Worm (Caenorhabditis elegans) whole organism, L4/young adult: Measurements from ENCODE around the gene Y39A1A.22.

ENCODE experiments used
- W03F9.2 ChIP-seq: fragments of 150-350 bp; optimal IDR thresholded peaks from 2 replicates; lab custom pipeline; 2014; ENCODE audit warnings: missing biosample characterization, missing genetic modification characterization
- dao-5 ChIP-seq: sonication (generic microtip); optimal IDR thresholded peaks from 2 replicates; lab custom pipeline; 2016; ENCODE audit warnings: missing genotype, missing genetic modification characterization, moderate library complexity, missing compliant biosample characterization
- him-1 ChIP-seq: sonication (generic microtip); optimal IDR thresholded peaks from 2 replicates; lab custom pipeline; 2016; ENCODE audit warnings: missing genotype, missing genetic modification reagents, missing genetic modification characterization, missing compliant biosample characterization

Y39A1A.22 gene

DNA sequence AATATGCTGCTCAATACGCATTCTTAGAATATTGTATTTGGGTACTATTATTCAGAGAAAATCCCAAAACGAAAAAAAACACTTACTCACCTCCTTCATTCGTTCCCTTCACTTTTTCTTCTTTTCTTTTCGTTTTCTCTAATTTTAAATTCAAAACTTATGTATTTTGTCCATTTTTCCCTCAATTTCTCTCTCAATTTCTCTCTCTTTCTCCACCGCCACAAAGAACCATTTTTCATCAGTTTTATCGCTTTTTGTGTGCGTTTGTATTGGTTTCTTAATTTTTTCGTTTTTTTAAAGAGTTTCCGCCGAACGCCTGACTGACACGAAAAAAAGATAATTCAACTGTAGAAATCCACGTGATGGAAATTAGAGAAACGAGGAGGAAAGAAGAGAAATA is 52.1 kb downstream of the Y39A1A.22 start, which contains the start of gene cnt-2:
Gene cnt-2, plus strand, starts transcription at position 301 of the 400 bp plus-strand sequence.
- no peak for TF ChIP-seq him-1 (tag; lab: Kevin White, UChicago)
- no peak for TF ChIP-seq dao-5
- no peak for TF ChIP-seq W03F9.2 (tag; lab: Kevin White, UChicago)

DNA sequence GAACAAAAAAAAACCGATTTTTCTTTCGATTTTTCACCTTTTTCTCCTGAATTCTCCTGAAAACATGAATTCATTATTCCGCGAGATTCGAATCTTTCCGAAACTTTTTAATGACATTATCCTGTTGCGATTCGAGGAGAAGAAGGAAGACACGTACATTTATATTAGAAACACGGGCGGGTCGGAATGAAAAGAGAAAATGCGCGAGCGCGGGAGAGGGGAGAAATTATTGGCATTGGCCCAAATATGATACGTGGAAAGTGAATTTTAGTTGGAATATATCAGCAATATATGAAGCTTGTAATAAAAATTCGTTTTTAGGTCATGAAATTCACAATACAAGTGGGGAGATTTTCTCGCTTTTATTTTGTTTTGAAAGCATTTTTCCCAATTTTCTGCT is 53.3 kb downstream of the Y39A1A.22 start:
- TF ChIP-seq W03F9.2 (tag; lab: Kevin White, UChicago): no peak

DNA sequence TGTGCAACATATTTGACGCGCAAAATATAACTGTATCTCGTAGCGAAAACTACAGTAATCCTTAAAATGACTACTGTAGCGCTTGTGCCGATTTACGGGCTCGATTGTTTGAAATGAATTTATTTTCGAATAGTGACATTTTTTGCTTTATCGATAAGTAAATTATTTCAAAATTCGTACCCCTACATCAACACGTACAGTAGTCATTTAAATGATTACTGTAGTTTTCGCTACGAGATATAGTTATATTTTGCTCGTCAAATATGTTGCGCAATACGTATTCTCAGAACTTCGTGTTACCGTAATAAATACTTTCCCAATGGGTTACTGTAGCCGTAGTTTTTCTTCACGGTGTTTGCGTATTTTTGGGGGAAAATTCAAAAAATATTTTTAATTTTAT is 54.0 kb downstream of the Y39A1A.22 start:
- TF ChIP-seq dao-5: no peak
- TF ChIP-seq W03F9.2 (tag; lab: Kevin White, UChicago): no peak
- TF ChIP-seq him-1 (tag; lab: Kevin White, UChicago): no peak
